Fruit fly (Drosophila melanogaster) whole organism, embryonic: ENCODE measurements around the gene RapGAP1.

Source experiments
- ATbp ChIP-seq: fragments of 200-800 bp; sonication (Bioruptor generic); optimal IDR thresholded peaks from 2 replicates; lab custom pipeline; 2017; ENCODE audit warnings: missing biosample characterization, mild to moderate bottlenecking, missing genetic modification characterization, missing genetic modification reagents
- Antp ChIP-seq: fragments of 200-800 bp; sonication (Bioruptor generic); optimal IDR thresholded peaks from 3 replicates; lab custom pipeline; 2016; ENCODE audit warnings: missing biosample characterization, missing genetic modification characterization
- Awh ChIP-seq: fragments of 200-800 bp; sonication (Bioruptor generic); IDR thresholded peaks from 2 replicates; pipeline ENCODE4, ENCODE4 v1.3.6; 2022; ENCODE audit warnings: missing biosample characterization, missing genetic modification characterization
- CG10959 ChIP-seq: fragments of 200-800 bp; sonication (Bioruptor generic); IDR thresholded peaks from 2 replicates; pipeline ENCODE4 v1.3.6; 2022; ENCODE audit warnings: missing biosample characterization, missing genetic modification characterization
- CG11560 ChIP-seq: fragments of 200-800 bp; sonication (Bioruptor generic); IDR thresholded peaks from 3 replicates; pipeline ENCODE4 v1.3.6; 2022; ENCODE audit warnings: missing biosample characterization, missing genetic modification characterization
- CG12769 ChIP-seq: fragments of 200-800 bp; sonication (Bioruptor generic); optimal IDR thresholded peaks from 2 replicates; lab custom pipeline; 2019; ENCODE audit warnings: missing biosample characterization, mild to moderate bottlenecking, missing genetic modification characterization, moderate library complexity
- CG13296 ChIP-seq: fragments of 200-800 bp; sonication (Bioruptor generic); optimal IDR thresholded peaks from 3 replicates; lab custom pipeline; 2018; ENCODE audit warnings: missing biosample characterization, mild to moderate bottlenecking, missing genetic modification characterization
- CG14860 ChIP-seq: fragments of 200-800 bp; sonication (Bioruptor generic); IDR thresholded peaks from 3 replicates; pipeline ENCODE4 v1.3.6; 2022; ENCODE audit warnings: missing biosample characterization, missing genetic modification characterization; ENCODE audit not compliant: partially characterized antibody
- CG1602 ChIP-seq: fragments of 200-800 bp; sonication (Bioruptor generic); optimal IDR thresholded peaks from 3 replicates; lab custom pipeline; 2016; ENCODE audit warnings: missing biosample characterization, missing genetic modification characterization
- CG17361 ChIP-seq: fragments of 200-800 bp; sonication (Bioruptor generic); IDR thresholded peaks from 3 replicates; pipeline ENCODE4 v1.3.6; 2022; ENCODE audit warnings: missing biosample characterization, missing genetic modification characterization
- CG18011 ChIP-seq: fragments of 200-800 bp; sonication (Bioruptor generic); optimal IDR thresholded peaks from 2 replicates; lab custom pipeline; 2017; ENCODE audit warnings: missing biosample characterization, missing genetic modification characterization, mild to moderate bottlenecking, moderate library complexity, missing genotype
- CG18619 ChIP-seq: fragments of 200-800 bp; sonication (Bioruptor generic); optimal IDR thresholded peaks from 3 replicates; lab custom pipeline; 2017; ENCODE audit warnings: missing biosample characterization, mild to moderate bottlenecking, missing genetic modification characterization
- CG2875 ChIP-seq: fragments of 200-800 bp; sonication (Bioruptor generic); optimal IDR thresholded peaks from 2 replicates; lab custom pipeline; 2017; ENCODE audit warnings: missing biosample characterization, mild to moderate bottlenecking, missing genetic modification characterization, missing genetic modification reagents
- CG34376 ChIP-seq: fragments of 200-800 bp; sonication (Bioruptor generic); optimal IDR thresholded peaks from 2 replicates; lab custom pipeline; 2018; ENCODE audit warnings: missing biosample characterization, mild to moderate bottlenecking, missing genetic modification characterization
- CG43689 ChIP-seq: fragments of 200-800 bp; sonication (Bioruptor generic); IDR thresholded peaks from 2 replicates; pipeline ENCODE4 v1.3.6; 2022; ENCODE audit warnings: missing biosample characterization, missing genetic modification characterization
- CG6175 ChIP-seq: fragments of 200-800 bp; sonication (Bioruptor generic); IDR thresholded peaks from 3 replicates; pipeline ENCODE4 v1.3.6; 2022; ENCODE audit warnings: missing biosample characterization, missing genetic modification characterization
- CG6254 ChIP-seq: fragments of 200-800 bp; sonication (Bioruptor generic); optimal IDR thresholded peaks from 3 replicates; lab custom pipeline; 2017; ENCODE audit warnings: mild to moderate bottlenecking, missing biosample characterization, missing genetic modification reagents, missing genetic modification characterization
- CG6689 ChIP-seq: fragments of 200-800 bp; sonication (Bioruptor generic); IDR thresholded peaks from 2 replicates; pipeline ENCODE4 v1.3.6; 2022; ENCODE audit warnings: missing biosample characterization, missing genetic modification characterization
- CG7745 ChIP-seq: fragments of 200-800 bp; sonication (Bioruptor generic); optimal IDR thresholded peaks from 2 replicates; lab custom pipeline; 2018; ENCODE audit warnings: missing biosample characterization, mild to moderate bottlenecking, missing genetic modification characterization, moderate library complexity
- Dp ChIP-seq: fragments of 200-800 bp; sonication (Bioruptor generic); optimal IDR thresholded peaks from 2 replicates; lab custom pipeline; 2018; ENCODE audit warnings: missing biosample characterization, mild to moderate bottlenecking, missing genetic modification characterization, moderate library complexity
- Fer3 ChIP-seq: fragments of 200-800 bp; sonication (Bioruptor generic); optimal IDR thresholded peaks from 2 replicates; lab custom pipeline; 2018; ENCODE audit warnings: missing biosample characterization, mild to moderate bottlenecking, missing genetic modification characterization, moderate library complexity
- Hr39 ChIP-seq: fragments of >200 bp; optimal IDR thresholded peaks from 2 replicates; lab custom pipeline; 2017
- Kr ChIP-seq: fragments of 200-800 bp; sonication (Bioruptor generic); optimal IDR thresholded peaks from 2 replicates; lab custom pipeline; 2017; ENCODE audit warnings: missing biosample characterization, mild to moderate bottlenecking, missing genetic modification characterization
- MTF-1 ChIP-seq: fragments of 200-800 bp; sonication (Bioruptor generic); optimal IDR thresholded peaks from 2 replicates; lab custom pipeline; 2018; ENCODE audit warnings: missing biosample characterization, mild to moderate bottlenecking, missing genetic modification characterization, borderline replicate concordance
- NC2α ChIP-seq: fragments of 200-800 bp; sonication (Bioruptor generic); optimal IDR thresholded peaks from 2 replicates; lab custom pipeline; 2016; ENCODE audit warnings: missing biosample characterization, missing genetic modification characterization
- NK7.1 ChIP-seq: fragments of 200-800 bp; sonication (Bioruptor generic); optimal IDR thresholded peaks from 3 replicates; lab custom pipeline; 2016; ENCODE audit warnings: missing biosample characterization, missing genetic modification characterization
- Nf-YB ChIP-seq: fragments of 200-800 bp; sonication (Bioruptor generic); optimal IDR thresholded peaks from 3 replicates; lab custom pipeline; 2019; ENCODE audit warnings: missing biosample characterization, mild to moderate bottlenecking, missing genetic modification characterization, moderate library complexity
- Nf-YC ChIP-seq: fragments of 200-800 bp; optimal IDR thresholded peaks from 3 replicates; lab custom pipeline; 2019; ENCODE audit warnings: missing biosample characterization, mild to moderate bottlenecking, missing genetic modification characterization, moderate library complexity
- Poxn ChIP-seq: fragments of 200-800 bp; sonication (Bioruptor generic); IDR thresholded peaks from 2 replicates; pipeline ENCODE4 v1.3.6; 2022; ENCODE audit warnings: missing biosample characterization, missing genetic modification characterization
- Rfx ChIP-seq: fragments of 200-800 bp; sonication (Bioruptor generic); IDR thresholded peaks from 2 replicates; pipeline ENCODE4 v1.3.6; 2022; ENCODE audit warnings: missing biosample characterization, missing genetic modification characterization
- Stat92E ChIP-seq, 3 experiments: fragments of >200 bp in 2 of 3; fragments of 200-800 bp in 1 of 3; sonication (Bioruptor generic) in 1 of 3; optimal IDR thresholded peaks; 2 replicates each; lab custom pipeline; 2017 to 2019; ENCODE audit warnings: missing biosample characterization in 3 of 3, missing genetic modification characterization in 3 of 3, mild to moderate bottlenecking in 1 of 3, moderate library complexity in 1 of 3
- Vsx1 ChIP-seq: fragments of 200-800 bp; sonication (Bioruptor generic); optimal IDR thresholded peaks from 2 replicates; lab custom pipeline; 2017; ENCODE audit warnings: missing biosample characterization, mild to moderate bottlenecking, missing genetic modification characterization, missing genetic modification reagents
- Xrp1 ChIP-seq: fragments of 200-800 bp; sonication (Bioruptor generic); IDR thresholded peaks from 2 replicates; pipeline ENCODE4 v1.3.6; 2022; ENCODE audit warnings: missing biosample characterization, missing genetic modification characterization
- az2 ChIP-seq: fragments of 200-800 bp; sonication (Bioruptor generic); optimal IDR thresholded peaks from 3 replicates; lab custom pipeline; 2016; ENCODE audit warnings: missing biosample characterization, missing genetic modification characterization
- bbx ChIP-seq: fragments of 200-800 bp; sonication (Bioruptor generic); IDR thresholded peaks from 2 replicates; pipeline ENCODE4 v1.3.6; 2022; ENCODE audit warnings: missing biosample characterization, missing genetic modification characterization; ENCODE audit not compliant: partially characterized antibody
- cad ChIP-seq: fragments of >200 bp; optimal IDR thresholded peaks from 2 replicates; lab custom pipeline; 2017; ENCODE audit warnings: missing biosample characterization, missing genetic modification characterization
- cato ChIP-seq: fragments of 200-800 bp; sonication (Bioruptor generic); optimal IDR thresholded peaks from 2 replicates; lab custom pipeline; 2016; ENCODE audit warnings: missing biosample characterization, missing genetic modification characterization, borderline replicate concordance
- corto ChIP-seq: fragments of 200-800 bp; sonication (Bioruptor generic); optimal IDR thresholded peaks from 2 replicates; lab custom pipeline; 2016; ENCODE audit warnings: missing biosample characterization, mild to moderate bottlenecking, missing genetic modification characterization, moderate library complexity
- dati ChIP-seq: fragments of 200-800 bp; sonication (Bioruptor generic); IDR thresholded peaks from 2 replicates; pipeline ENCODE4 v1.3.6; 2022; ENCODE audit warnings: missing biosample characterization, missing genetic modification characterization
- eve ChIP-seq, 2 experiments: fragments of >200 bp; optimal IDR thresholded peaks; 2 replicates each; lab custom pipeline; 2017; ENCODE audit warnings: missing biosample characterization in 2 of 2, missing genetic modification characterization in 2 of 2
- fru ChIP-seq: fragments of >200 bp; optimal IDR thresholded peaks from 2 replicates; lab custom pipeline; 2017
- gce ChIP-seq: fragments of 200-800 bp; sonication (Bioruptor generic); IDR thresholded peaks from 3 replicates; pipeline ENCODE4 v1.3.6; 2022; ENCODE audit warnings: missing biosample characterization, missing genetic modification characterization
- gsb ChIP-seq: fragments of 200-800 bp; sonication (Bioruptor generic); IDR thresholded peaks from 2 replicates; pipeline ENCODE4 v1.3.6; 2022; ENCODE audit warnings: missing biosample characterization, missing genetic modification characterization
- hb ChIP-seq: fragments of 200-800 bp; sonication (Bioruptor generic); IDR thresholded peaks from 3 replicates; pipeline ENCODE4 v1.3.6; 2022; ENCODE audit warnings: missing biosample characterization, missing genetic modification characterization; ENCODE audit not compliant: partially characterized antibody
- klu ChIP-seq: fragments of 200-800 bp; sonication (Bioruptor generic); IDR thresholded peaks from 2 replicates; pipeline ENCODE4 v1.3.6; 2022; ENCODE audit warnings: missing biosample characterization, missing genetic modification characterization
- knrl ChIP-seq: fragments of 200-800 bp; sonication (Bioruptor generic); IDR thresholded peaks from 3 replicates; pipeline ENCODE4 v1.3.6; 2022; ENCODE audit warnings: missing biosample characterization, missing genetic modification characterization; ENCODE audit not compliant: partially characterized antibody
- org-1 ChIP-seq: fragments of 200-800 bp; sonication (Bioruptor generic); optimal IDR thresholded peaks from 2 replicates; lab custom pipeline; 2017; ENCODE audit warnings: missing biosample characterization, missing genetic modification characterization
- otp ChIP-seq: fragments of 200-800 bp; sonication (Bioruptor generic); IDR thresholded peaks from 3 replicates; pipeline ENCODE4, ENCODE4 v1.3.6; 2022; ENCODE audit warnings: missing biosample characterization, missing genetic modification characterization
- p53 ChIP-seq: fragments of 200-800 bp; sonication (Bioruptor generic); optimal IDR thresholded peaks from 2 replicates; lab custom pipeline; 2016; ENCODE audit warnings: missing biosample characterization, missing genetic modification characterization
- sens-2 ChIP-seq: fragments of 200-800 bp; sonication (Bioruptor generic); IDR thresholded peaks from 2 replicates; pipeline ENCODE4 v1.3.6; 2022; ENCODE audit warnings: missing biosample characterization, missing genetic modification characterization
- sisA ChIP-seq: fragments of 200-800 bp; sonication (Bioruptor generic); IDR thresholded peaks from 2 replicates; pipeline ENCODE4 v1.3.6; 2022; ENCODE audit warnings: missing biosample characterization, missing genetic modification characterization
- zfh2 ChIP-seq: fragments of 200-800 bp; sonication (Bioruptor generic); optimal IDR thresholded peaks from 2 replicates; lab custom pipeline; 2016; ENCODE audit warnings: missing biosample characterization, missing genetic modification characterization

RapGAP1 gene

DNA sequence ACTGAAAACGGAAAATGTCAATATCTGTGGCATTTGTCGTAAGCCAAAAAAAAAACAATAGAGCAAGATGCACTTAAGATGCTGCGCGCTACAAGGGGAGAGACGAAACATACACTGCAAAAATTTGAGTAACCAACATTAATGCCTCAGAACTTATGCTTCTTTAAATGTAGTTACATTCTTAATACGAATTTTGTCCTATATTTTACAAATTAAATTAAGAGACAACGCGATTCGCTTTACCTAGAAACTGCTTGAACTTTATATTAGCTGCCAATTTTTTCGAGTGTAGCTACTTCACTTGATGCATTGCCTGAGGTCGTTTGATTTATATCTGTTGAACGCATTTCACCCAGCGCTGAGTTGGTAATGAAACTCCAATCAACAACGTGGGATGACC is 18.1 kb upstream of the RapGAP1 start (continued):
- TF ChIP-seq CG18619 (GFP tag; lab: Kevin White, UChicago) = peak; percentile 71
- peak; percentile 89 for TF ChIP-seq CG2875 (GFP tag; lab: Kevin White, UChicago)
- TF ChIP-seq CG6175 (GFP tag; lab: Robert Waterston, UW) = no peak
- TF ChIP-seq bbx = no peak
- TF ChIP-seq NK7.1 = peak; percentile 61
- TF ChIP-seq CG43689 = no peak
- peak; percentile 66 for TF ChIP-seq dati (GFP tag; lab: Robert Waterston, UW)
- TF ChIP-seq knrl (GFP tag; lab: Robert Waterston, UW) = no peak
- peak; percentile 70 for TF ChIP-seq NC2α (GFP tag; lab: Kevin White, UChicago)
- peak; percentile 60 for TF ChIP-seq MTF-1
- TF ChIP-seq CG11560 (tag; lab: Robert Waterston, UW) = peak; percentile 49; the same call in 1 of the 3 replicates
- peak in 1 of 3 experiments; percentile 85 for TF ChIP-seq Stat92E (GFP tag; optimal IDR thresholded peaks at IDR 0.05; lab: Kevin White, UChicago)
- TF ChIP-seq CG6689 = peak; percentile 86
- TF ChIP-seq hb = no peak
- no peak for TF ChIP-seq Dp (GFP tag; lab: Kevin White, UChicago)
- TF ChIP-seq Fer3 (tag; lab: Kevin White, UChicago) = peak; percentile 42
- no peak for TF ChIP-seq CG14860
- no peak for TF ChIP-seq CG34376 (GFP tag; lab: Kevin White, UChicago)
- TF ChIP-seq ATbp (GFP tag; lab: Kevin White, UChicago) = peak; percentile 90
- TF ChIP-seq sisA = peak; percentile 84
- no peak for TF ChIP-seq CG18011 (GFP tag; lab: Kevin White, UChicago)
- no peak for TF ChIP-seq Poxn
- no peak for TF ChIP-seq gsb (GFP tag; lab: Robert Waterston, UW)
- peak; percentile 82 for TF ChIP-seq CG1602 (GFP tag; lab: Kevin White, UChicago)
- TF ChIP-seq fru (lab: Kevin White, UChicago) = no peak
- TF ChIP-seq CG13296 (GFP tag; lab: Kevin White, UChicago) = no peak
- TF ChIP-seq Hr39 (lab: Kevin White, UChicago) = no peak
- peak; percentile 94 for TF ChIP-seq sens-2
- TF ChIP-seq zfh2 (GFP tag; lab: Kevin White, UChicago) = no peak
- peak; percentile 32 to 96 for TF ChIP-seq eve (GFP tag; optimal IDR thresholded peaks at IDR 0.05; lab: Kevin White, UChicago)
- no peak for TF ChIP-seq cad (GFP tag; lab: Kevin White, UChicago)
- TF ChIP-seq CG7745 = peak; percentile 56
- TF ChIP-seq Awh (GFP tag; lab: Robert Waterston, UW) = peak; percentile 84
- peak; percentile 89 for TF ChIP-seq CG6254 (GFP tag; lab: Kevin White, UChicago)
- TF ChIP-seq CG17361 (GFP tag; lab: Robert Waterston, UW) = peak; percentile 90
- TF ChIP-seq cato (GFP tag; lab: Kevin White, UChicago) = peak; percentile 49
- peak; percentile 41 for TF ChIP-seq p53 (GFP tag; lab: Kevin White, UChicago)
- no peak for TF ChIP-seq corto
- TF ChIP-seq Vsx1 (GFP tag; lab: Kevin White, UChicago) = peak; percentile 70
- no peak for TF ChIP-seq Rfx
- peak; percentile 60 for TF ChIP-seq Kr (GFP tag; lab: Kevin White, UChicago)
- peak; percentile 47 for TF ChIP-seq CG12769
- peak; percentile 94 for TF ChIP-seq otp (GFP tag; lab: Robert Waterston, UW)
- TF ChIP-seq Nf-YC (tag; lab: Kevin White, UChicago) = no peak
- TF ChIP-seq gce (GFP tag; lab: Robert Waterston, UW) = peak; percentile 86
- peak; percentile 92 for TF ChIP-seq CG10959 (GFP tag; lab: Robert Waterston, UW)
- peak; percentile 74 for TF ChIP-seq Antp (GFP tag; lab: Kevin White, UChicago)
- TF ChIP-seq az2 = peak; percentile 92
- TF ChIP-seq org-1 (GFP tag; lab: Kevin White, UChicago) = peak; percentile 68
- peak; percentile 96 for TF ChIP-seq Xrp1 (GFP tag; lab: Robert Waterston, UW)
- peak; percentile 58 for TF ChIP-seq Nf-YB (GFP tag; lab: Kevin White, UChicago)
- no peak for TF ChIP-seq klu (GFP tag; lab: Robert Waterston, UW)
